Worm (Caenorhabditis elegans): Measurements from ENCODE around the gene txt-17.

Gene txt-17

ce11 chrV:7084612-7085139 is 31.7 kb upstream of the txt-17 start, which contains the start of gene mys-1:
Gene mys-1, minus strand, starts transcription at chrV:7084662.
- TF ChIP-seq ztf-11 (tag; optimal IDR thresholded peaks at IDR 0.05) (no peak), lin-13 (GFP tag; optimal IDR thresholded peaks at IDR 0.05) (no peak), gei-8 (GFP tag; optimal IDR thresholded peaks at IDR 0.05) (no peak), aly-2 (tag; optimal IDR thresholded peaks at IDR 0.05) (no peak), D1046.2 (GFP tag; IDR thresholded peaks at IDR 0.05) (no peak), R02D3.7 (tag; optimal IDR thresholded peaks at IDR 0.05) (no peak), T20F7.1 (GFP tag; optimal IDR thresholded peaks at IDR 0.05) (no peak), nhr-77 (tag; optimal IDR thresholded peaks at IDR 0.05) (no peak), nhr-42 (GFP tag; IDR thresholded peaks at IDR 0.05) (no peak), Y105C5A.15 (GFP tag; IDR thresholded peaks at IDR 0.05) (no peak), unc-62 (GFP tag; optimal IDR thresholded peaks at IDR 0.05 in 1 of 2) (no peak), unc-62 (tag; optimal IDR thresholded peaks at IDR 0.05) (no peak), vab-7 (GFP tag; IDR thresholded peaks at IDR 0.05) (no peak), lin-39 (tag; optimal IDR thresholded peaks at IDR 0.05) (no peak), zfp-2 (tag; optimal IDR thresholded peaks at IDR 0.05) (no peak), F26F4.8 (GFP tag; conservative IDR thresholded peaks at IDR 0.05) (no peak), sdz-12 (GFP tag; optimal IDR thresholded peaks at IDR 0.05) (no peak), lin-38 (GFP tag; IDR thresholded peaks at IDR 0.05) (peak; percentile 46), F49E8.2 (tag; optimal IDR thresholded peaks at IDR 0.05; ENCODE audit: borderline replicate concordance) (no peak), nhr-48 (tag; optimal IDR thresholded peaks at IDR 0.05) (no peak), unc-130 (GFP tag; optimal IDR thresholded peaks at IDR 0.05) (peak; percentile 76), egl-27 (tag; optimal IDR thresholded peaks at IDR 0.05) (no peak), daf-16 (GFP tag; optimal IDR thresholded peaks at IDR 0.05) (no peak), daf-16 (tag; optimal IDR thresholded peaks at IDR 0.05) (peak; percentile 10), nhr-237 (tag; optimal IDR thresholded peaks at IDR 0.05) (no peak), spr-3 (GFP tag; optimal IDR thresholded peaks at IDR 0.05) (no peak), fkh-10 (GFP tag; optimal IDR thresholded peaks at IDR 0.05) (no peak), lin-15B (tag; optimal IDR thresholded peaks at IDR 0.05) (no peak), saeg-2 (GFP tag; IDR thresholded peaks at IDR 0.05) (no peak), daf-8 (GFP tag; IDR thresholded peaks at IDR 0.05) (no peak), ceh-20 (GFP tag; IDR thresholded peaks at IDR 0.05) (no peak), dmd-8 (GFP tag; IDR thresholded peaks at IDR 0.05) (no peak), ceh-44 (GFP tag; IDR thresholded peaks at IDR 0.05) (no peak), nhr-111 (GFP tag; optimal IDR thresholded peaks at IDR 0.05) (no peak), ceh-28 (tag; optimal IDR thresholded peaks at IDR 0.05) (no peak), ceh-32 (tag; optimal IDR thresholded peaks at IDR 0.05; ENCODE audit: poor library complexity) (no peak), lin-29 (GFP tag; IDR thresholded peaks at IDR 0.05) (no peak), ceh-82 (tag; optimal IDR thresholded peaks at IDR 0.05) (no peak), pha-4 (GFP tag; IDR thresholded peaks at IDR 0.05) (no peak), pha-4 (tag; optimal IDR thresholded peaks at IDR 0.05) (no peak), php-3 (GFP tag; IDR thresholded peaks at IDR 0.05) (no peak), set-16 (GFP tag; IDR thresholded peaks at IDR 0.05) (no peak), ctbp-1 (GFP tag; IDR thresholded peaks at IDR 0.05) (no peak), egl-43 (GFP tag; IDR thresholded peaks at IDR 0.05) (no peak), unc-39 (tag; optimal IDR thresholded peaks at IDR 0.05) (no peak), nhr-28 (tag; optimal IDR thresholded peaks at IDR 0.05) (no peak), snpc-4 (tag; optimal IDR thresholded peaks at IDR 0.05) (no peak), dmd-9 (GFP tag; IDR thresholded peaks at IDR 0.05) (peak; percentile 66; the same call in 1 of the 2 replicates), nhr-102 (tag; optimal IDR thresholded peaks at IDR 0.05) (peak; percentile 34), dpl-1 (GFP tag; optimal IDR thresholded peaks at IDR 0.05) (peak; percentile 93), T26A8.4 (GFP tag; IDR thresholded peaks at IDR 0.05) (no peak), Y5F2A.4 (GFP tag; optimal IDR thresholded peaks at IDR 0.05) (no peak), aha-1 (tag) (no peak), attf-4 (tag; optimal IDR thresholded peaks at IDR 0.05) (no peak)

All from whole organism, L4 larva.